Worm (Caenorhabditis elegans) whole organism, late embryonic: Measurements from ENCODE around the gene aaim-1.

Experiments
- F13H6.1 ChIP-seq: sonication (generic microtip); optimal IDR thresholded peaks from 2 replicates; lab custom pipeline; 2016; ENCODE audit warnings: missing genetic modification characterization, missing compliant biosample characterization
- K09A11.1 ChIP-seq: sonication (generic microtip); optimal IDR thresholded peaks from 2 replicates; lab custom pipeline; 2017; ENCODE audit warnings: antibody characterized with exemption, mild to moderate bottlenecking, missing genetic modification characterization, missing compliant biosample characterization; ENCODE audit not compliant: insufficient read depth
- Y22D7AL.16 ChIP-seq: sonication (generic microtip); optimal IDR thresholded peaks from 2 replicates; lab custom pipeline; 2016; ENCODE audit warnings: missing genetic modification characterization, missing compliant biosample characterization
- ahr-1 ChIP-seq: sonication (generic microtip); optimal IDR thresholded peaks from 2 replicates; lab custom pipeline; 2016; ENCODE audit warnings: missing genetic modification characterization, missing compliant biosample characterization
- ceh-18 ChIP-seq: sonication (generic microtip); optimal IDR thresholded peaks from 2 replicates; lab custom pipeline; 2016; ENCODE audit warnings: missing genetic modification characterization, missing compliant biosample characterization
- ceh-19 ChIP-seq: fragments of 200-800 bp; sonication (Bioruptor generic); optimal IDR thresholded peaks from 2 replicates; lab custom pipeline; 2018; ENCODE audit warnings: mild to moderate bottlenecking, missing genetic modification characterization, missing compliant biosample characterization
- ceh-22 ChIP-seq: sonication (generic microtip); optimal IDR thresholded peaks from 2 replicates; lab custom pipeline; 2017; ENCODE audit warnings: missing biosample characterization, missing genetic modification characterization
- ceh-24 ChIP-seq: sonication (generic microtip); optimal IDR thresholded peaks from 2 replicates; lab custom pipeline; 2016; ENCODE audit warnings: mild to moderate bottlenecking, missing genetic modification characterization, missing compliant biosample characterization
- ceh-31 ChIP-seq: sonication (generic microtip); optimal IDR thresholded peaks from 2 replicates; lab custom pipeline; 2016; ENCODE audit warnings: missing genetic modification characterization, missing compliant biosample characterization
- ceh-34 ChIP-seq: sonication (generic microtip); optimal IDR thresholded peaks from 2 replicates; lab custom pipeline; 2016; ENCODE audit warnings: mild to moderate bottlenecking, missing genetic modification characterization, missing compliant biosample characterization
- ceh-48 ChIP-seq: sonication (generic microtip); optimal IDR thresholded peaks from 2 replicates; lab custom pipeline; 2016; ENCODE audit warnings: missing genetic modification characterization, inconsistent platforms, missing compliant biosample characterization
- dmd-4 ChIP-seq: sonication (generic microtip); optimal IDR thresholded peaks from 2 replicates; lab custom pipeline; 2016; ENCODE audit warnings: borderline replicate concordance, missing genetic modification characterization, missing compliant biosample characterization
- elt-2 ChIP-seq: sonication (generic microtip); optimal IDR thresholded peaks from 2 replicates; lab custom pipeline; 2016; ENCODE audit warnings: missing genetic modification reagents, missing genetic modification characterization, missing compliant biosample characterization
- elt-4 ChIP-seq: sonication (generic microtip); optimal IDR thresholded peaks from 2 replicates; lab custom pipeline; 2016; ENCODE audit warnings: missing genetic modification characterization, missing compliant biosample characterization
- eyg-1 ChIP-seq: sonication (generic microtip); optimal IDR thresholded peaks from 2 replicates; lab custom pipeline; 2016; ENCODE audit warnings: missing genotype, missing genetic modification characterization, missing compliant biosample characterization
- gmeb-2 ChIP-seq: sonication (generic microtip); optimal IDR thresholded peaks from 2 replicates; lab custom pipeline; 2016; ENCODE audit warnings: missing genetic modification characterization, inconsistent platforms, missing compliant biosample characterization
- hlh-13 ChIP-seq: fragments of 200-800 bp; sonication (Bioruptor generic); optimal IDR thresholded peaks from 2 replicates; lab custom pipeline; 2018; ENCODE audit warnings: mild to moderate bottlenecking, missing genetic modification characterization, missing compliant biosample characterization
- hlh-30 ChIP-seq: sonication (generic microtip); optimal IDR thresholded peaks from 2 replicates; lab custom pipeline; 2017; ENCODE audit warnings: antibody characterized with exemption, missing genetic modification characterization, missing compliant biosample characterization; ENCODE audit not compliant: insufficient read depth
- hlh-8 ChIP-seq: sonication (generic microtip); optimal IDR thresholded peaks from 2 replicates; lab custom pipeline; 2016; ENCODE audit warnings: missing genotype, missing genetic modification characterization, missing compliant biosample characterization
- lim-6 ChIP-seq: sonication (generic microtip); optimal IDR thresholded peaks from 2 replicates; lab custom pipeline; 2016; ENCODE audit warnings: missing genetic modification characterization, missing compliant biosample characterization
- mec-3 ChIP-seq: sonication (generic microtip); optimal IDR thresholded peaks from 2 replicates; lab custom pipeline; 2016; ENCODE audit warnings: borderline replicate concordance, missing genetic modification characterization, missing compliant biosample characterization
- nhr-11 ChIP-seq: fragments of 150-350 bp; optimal IDR thresholded peaks from 2 replicates; lab custom pipeline; 2014; ENCODE audit warnings: missing biosample characterization, missing genetic modification characterization
- npax-4 ChIP-seq: sonication (generic microtip); optimal IDR thresholded peaks from 2 replicates; lab custom pipeline; 2016; ENCODE audit warnings: missing genetic modification characterization, missing compliant biosample characterization
- pat-9 ChIP-seq: fragments of 200-800 bp; sonication (Bioruptor generic); optimal IDR thresholded peaks from 2 replicates; lab custom pipeline; 2018; ENCODE audit warnings: mild to moderate bottlenecking, missing genetic modification characterization, moderate library complexity, missing compliant biosample characterization
- pqm-1 ChIP-seq: sonication (generic microtip); optimal IDR thresholded peaks from 2 replicates; lab custom pipeline; 2016; ENCODE audit warnings: missing genetic modification characterization, missing compliant biosample characterization
- ref-2 ChIP-seq: sonication (generic microtip); optimal IDR thresholded peaks from 2 replicates; lab custom pipeline; 2016; ENCODE audit warnings: missing genetic modification characterization, missing compliant biosample characterization
- sox-4 ChIP-seq: sonication (generic microtip); optimal IDR thresholded peaks from 2 replicates; lab custom pipeline; 2017; ENCODE audit warnings: mild to moderate bottlenecking, missing genetic modification characterization, inconsistent platforms, missing compliant biosample characterization
- tbx-2 ChIP-seq: sonication (generic microtip); optimal IDR thresholded peaks from 2 replicates; lab custom pipeline; 2016; ENCODE audit warnings: missing genetic modification characterization, missing compliant biosample characterization
- tbx-7 ChIP-seq: sonication (generic microtip); optimal IDR thresholded peaks from 2 replicates; lab custom pipeline; 2016; ENCODE audit warnings: missing genotype, missing genetic modification characterization, missing compliant biosample characterization
- unc-3 ChIP-seq, 2 experiments: fragments of 200-800 bp in 1 of 2; sonication (Bioruptor generic) in 1 of 2; sonication (generic microtip) in 1 of 2; conservative IDR thresholded peaks in 1 of 2; optimal IDR thresholded peaks in 1 of 2; 2 replicates each; pipeline versions ENCODE4 v1.3.6 to Lab custom; 2016 to 2022; ENCODE audit warnings: missing compliant biosample characterization in 2 of 2, missing genetic modification characterization in 2 of 2, missing genetic modification reagents in 1 of 2
- zip-5 ChIP-seq: sonication (generic microtip); optimal IDR thresholded peaks from 2 replicates; lab custom pipeline; 2016; ENCODE audit warnings: missing genetic modification characterization, missing compliant biosample characterization

aaim-1 gene

ce11 chrX:6552806-6553337, 9.4 kb downstream of the aaim-1 start, which contains the start of gene svh-2:
TSS of gene svh-2 (plus strand) at chrX:6553287.
- TF ChIP-seq lim-6 (no peak), tbx-7 (tag; lab: Kevin White, UChicago) (no peak), Y22D7AL.16 (tag; lab: Kevin White, UChicago) (no peak), elt-4 (tag; lab: Kevin White, UChicago) (no peak), hlh-30 (no peak), eyg-1 (tag; lab: Kevin White, UChicago) (no peak)

ce11 chrX:6551679-6552078, 10.5 kb downstream of the aaim-1 start:
- TF ChIP-seq zip-5 (tag; lab: Kevin White, UChicago) = no peak
- TF ChIP-seq elt-2 (tag; lab: Kevin White, UChicago) = peak; percentile 83

ce11 chrX:6551073-6551652, 11.1 kb downstream of the aaim-1 start:
- TF ChIP-seq tbx-2 (no peak), nhr-11 (no peak), eyg-1 (tag; lab: Kevin White, UChicago) (no peak), unc-3 (GFP tag; conservative IDR thresholded peaks at IDR 0.05; lab: Robert Waterston, UW) (no peak), unc-3 (tag; optimal IDR thresholded peaks at IDR 0.05; lab: Kevin White, UChicago) (no peak), sox-4 (tag; lab: Kevin White, UChicago) (no peak), ceh-31 (no peak), ceh-48 (no peak), F13H6.1 (no peak)

- TF ChIP-seq ceh-18 (no peak), mec-3 (tag; lab: Kevin White, UChicago) (no peak), ceh-34 (tag; lab: Kevin White, UChicago) (no peak), npax-4 (tag; lab: Kevin White, UChicago) (no peak), pqm-1 (no peak), ceh-24 (tag; lab: Kevin White, UChicago) (no peak), unc-3 (GFP tag; conservative IDR thresholded peaks at IDR 0.05; lab: Robert Waterston, UW) (no peak), unc-3 (tag; optimal IDR thresholded peaks at IDR 0.05; lab: Kevin White, UChicago) (no peak)
- TF ChIP-seq, all 69 proteins: peak for 0
These were observed 18.6 kb downstream of the aaim-1 start for ce11 chrX:6543665-6544064.

ce11 chrX:6542692-6543091, 19.5 kb downstream of the aaim-1 start, which contains the start of gene T14E8.2:
TSS of gene T14E8.2 (plus strand) at chrX:6542992.
- TF ChIP-seq ceh-22 (tag; lab: Kevin White, UChicago) (no peak), ref-2 (tag; lab: Kevin White, UChicago) (no peak), hlh-13 (no peak), mec-3 (tag; lab: Kevin White, UChicago) (no peak), K09A11.1 (tag; lab: Kevin White, UChicago) (no peak), unc-3 (GFP tag; conservative IDR thresholded peaks at IDR 0.05; lab: Robert Waterston, UW) (no peak), unc-3 (tag; optimal IDR thresholded peaks at IDR 0.05; lab: Kevin White, UChicago) (no peak), hlh-30 (no peak), elt-4 (tag; lab: Kevin White, UChicago) (no peak), dmd-4 (tag; lab: Kevin White, UChicago) (no peak), pat-9 (tag; lab: Kevin White, UChicago) (no peak), npax-4 (tag; lab: Kevin White, UChicago) (no peak), ceh-19 (GFP tag; lab: Kevin White, UChicago) (no peak), ceh-24 (tag; lab: Kevin White, UChicago) (no peak), eyg-1 (tag; lab: Kevin White, UChicago) (no peak), ahr-1 (tag; lab: Kevin White, UChicago) (no peak), hlh-8 (no peak), sox-4 (tag; lab: Kevin White, UChicago) (no peak), gmeb-2 (tag; lab: Kevin White, UChicago) (no peak), ceh-18 (no peak)
- TF ChIP-seq, all 69 proteins: peak for 0
